Worm (Caenorhabditis elegans): Measurements from ENCODE around the gene gdi-1.

DNA sequence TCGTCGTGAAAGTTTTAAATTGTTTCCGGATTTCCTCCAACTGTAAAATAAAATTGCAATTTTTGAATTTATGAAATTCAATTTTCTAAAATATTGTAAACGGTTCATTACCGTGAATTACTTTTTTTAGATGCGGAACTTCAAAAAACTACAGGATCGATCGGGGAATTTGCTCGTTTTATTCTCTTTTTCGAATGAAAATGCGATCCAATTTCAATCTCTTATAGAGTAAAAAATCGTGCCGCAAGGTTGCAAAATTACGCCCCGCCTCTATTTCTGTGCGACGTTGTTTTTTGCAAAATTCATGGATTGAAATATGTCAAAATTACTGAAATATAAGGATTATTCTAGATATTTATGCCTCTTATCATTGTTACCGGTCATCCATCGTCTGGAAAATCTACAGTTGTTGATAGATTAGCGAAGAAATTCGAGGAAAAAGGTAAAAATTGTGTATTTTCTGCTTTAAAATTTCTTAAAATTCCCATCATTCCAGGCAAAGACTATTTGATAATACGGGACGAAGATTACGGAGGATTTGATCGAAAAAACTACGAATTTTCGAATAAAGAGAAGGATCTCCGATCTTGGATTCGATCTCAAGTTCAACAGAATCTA lies 23.4 kb downstream of the gdi-1 start, which contains the start of gene Y57G11C.43:
- TF ChIP-seq ztf-1 (GFP tag; conservative IDR thresholded peaks at IDR 0.05) (no peak), crh-2 (tag; optimal IDR thresholded peaks at IDR 0.05) (no peak), dmd-4 (tag; optimal IDR thresholded peaks at IDR 0.05) (no peak), blmp-1 (tag; optimal IDR thresholded peaks at IDR 0.05; ENCODE audit: insufficient read depth) (no peak), ztf-4 (tag; optimal IDR thresholded peaks at IDR 0.05) (no peak), egl-27 (tag; optimal IDR thresholded peaks at IDR 0.05) (no peak), lin-13 (GFP tag; optimal IDR thresholded peaks at IDR 0.05) (no peak), ama-1 (optimal IDR thresholded peaks at IDR 0.05) (no peak), nhr-6 (tag; optimal IDR thresholded peaks at IDR 0.05) (no peak), snpc-4 (tag; optimal IDR thresholded peaks at IDR 0.05) (no peak), lin-11 (tag; optimal IDR thresholded peaks at IDR 0.05) (no peak), nhr-12 (tag; optimal IDR thresholded peaks at IDR 0.05) (no peak)

Measured in whole organism, L2 larva.